Worm (Caenorhabditis elegans) whole organism, mixed stage, embryonic: ENCODE results near the gene try-11.
A peak's percentile ranks its signal among the peaks of the same experiment; 100 is the strongest.
"Not testable (repeated sequence)": the region's sequence is repeated elsewhere in the genome, so short reads cannot be mapped to it uniquely, and the experiment has no call there.

ENCODE experiments used
- M03D4.4 ChIP-seq: sonication (generic microtip); optimal IDR thresholded peaks from 2 replicates; lab custom pipeline; 2017; ENCODE audit warnings: mild to moderate bottlenecking, missing genetic modification characterization, missing compliant biosample characterization
- bed-3 ChIP-seq: fragments of 200-800 bp; sonication (Bioruptor generic); optimal IDR thresholded peaks from 3 replicates; lab custom pipeline; 2018; ENCODE audit warnings: mild to moderate bottlenecking, missing genetic modification characterization, moderate library complexity, missing compliant biosample characterization
- blmp-1 ChIP-seq: fragments of 150-350 bp; optimal IDR thresholded peaks from 2 replicates; lab custom pipeline; 2014; ENCODE audit warnings: missing biosample characterization, missing genetic modification characterization
- ceh-39 ChIP-seq: fragments of 150-350 bp; optimal IDR thresholded peaks from 2 replicates; lab custom pipeline; 2014; ENCODE audit warnings: missing biosample characterization, missing genetic modification characterization
- ceh-43 ChIP-seq: fragments of 200-800 bp; sonication (Bioruptor generic); optimal IDR thresholded peaks from 2 replicates; lab custom pipeline; 2018; ENCODE audit warnings: mild to moderate bottlenecking, missing genetic modification characterization, moderate library complexity, missing compliant biosample characterization
- ceh-83 ChIP-seq: fragments of 200-800 bp; sonication (Bioruptor generic); optimal IDR thresholded peaks from 2 replicates; lab custom pipeline; 2018; ENCODE audit warnings: mild to moderate bottlenecking, missing genetic modification characterization, missing compliant biosample characterization
- ces-1 ChIP-seq: fragments of 150-350 bp; optimal IDR thresholded peaks from 2 replicates; lab custom pipeline; 2014; ENCODE audit warnings: missing biosample characterization, missing genetic modification reagents, missing genetic modification characterization
- cnd-1 ChIP-seq: fragments of 200-800 bp; sonication (Bioruptor generic); optimal IDR thresholded peaks from 2 replicates; lab custom pipeline; 2018; ENCODE audit warnings: mild to moderate bottlenecking, missing genetic modification characterization, missing compliant biosample characterization
- drap-1 ChIP-seq: fragments of 200-800 bp; sonication (Bioruptor generic); optimal IDR thresholded peaks from 3 replicates; lab custom pipeline; 2018; ENCODE audit warnings: mild to moderate bottlenecking, missing genetic modification characterization, missing compliant biosample characterization
- elt-1 ChIP-seq: sonication (generic microtip); optimal IDR thresholded peaks from 2 replicates; lab custom pipeline; 2017; ENCODE audit warnings: missing genetic modification characterization, mild to moderate bottlenecking, missing compliant biosample characterization, antibody characterized with exemption, moderate library complexity, borderline replicate concordance; ENCODE audit not compliant: insufficient read depth
- elt-3 ChIP-seq: fragments of 150-350 bp; optimal IDR thresholded peaks from 2 replicates; lab custom pipeline; 2014; ENCODE audit warnings: missing biosample characterization, missing genetic modification characterization
- flh-1 ChIP-seq: fragments of 200-800 bp; sonication (Bioruptor generic); optimal IDR thresholded peaks from 2 replicates; lab custom pipeline; 2018; ENCODE audit warnings: mild to moderate bottlenecking, missing genetic modification characterization, moderate library complexity, missing compliant biosample characterization
- ham-2 ChIP-seq: fragments of 200-800 bp; sonication (Bioruptor generic); optimal IDR thresholded peaks from 2 replicates; lab custom pipeline; 2018; ENCODE audit warnings: mild to moderate bottlenecking, missing genetic modification characterization, missing compliant biosample characterization
- hlh-1 ChIP-seq: fragments of 150-350 bp; optimal IDR thresholded peaks from 2 replicates; lab custom pipeline; 2014; ENCODE audit warnings: missing biosample characterization, missing genetic modification reagents, missing genetic modification characterization
- lin-13 ChIP-seq: fragments of 150-350 bp; optimal IDR thresholded peaks from 2 replicates; lab custom pipeline; 2014; ENCODE audit warnings: missing biosample characterization, missing genetic modification characterization
- lin-32 ChIP-seq: fragments of 200-800 bp; sonication (Bioruptor generic); optimal IDR thresholded peaks from 2 replicates; lab custom pipeline; 2018; ENCODE audit warnings: mild to moderate bottlenecking, missing genetic modification characterization, missing compliant biosample characterization
- lsy-2 ChIP-seq: fragments of 150-350 bp; optimal IDR thresholded peaks from 2 replicates; lab custom pipeline; 2014; ENCODE audit warnings: missing biosample characterization, missing genetic modification characterization
- mab-5 ChIP-seq: fragments of 150-350 bp; optimal IDR thresholded peaks from 2 replicates; lab custom pipeline; 2014; ENCODE audit warnings: missing biosample characterization, missing genetic modification characterization
- mep-1 ChIP-seq: fragments of 150-350 bp; optimal IDR thresholded peaks from 2 replicates; lab custom pipeline; 2017; ENCODE audit warnings: missing biosample characterization, missing genetic modification reagents, missing genetic modification characterization, inconsistent platforms
- mls-2 ChIP-seq: sonication (generic microtip); optimal IDR thresholded peaks from 2 replicates; lab custom pipeline; 2016; ENCODE audit warnings: mild to moderate bottlenecking, missing genetic modification characterization, moderate library complexity, missing compliant biosample characterization
- nhr-12 ChIP-seq: fragments of 150-350 bp; optimal IDR thresholded peaks from 2 replicates; lab custom pipeline; 2014; ENCODE audit warnings: missing biosample characterization, missing genetic modification characterization
- nhr-2 ChIP-seq: fragments of 150-350 bp; optimal IDR thresholded peaks from 2 replicates; lab custom pipeline; 2014; ENCODE audit warnings: missing biosample characterization, missing genetic modification characterization
- nhr-237 ChIP-seq: fragments of 150-350 bp; optimal IDR thresholded peaks from 2 replicates; lab custom pipeline; 2014; ENCODE audit warnings: missing biosample characterization, missing genetic modification characterization
- nhr-76 ChIP-seq: sonication (generic microtip); optimal IDR thresholded peaks from 2 replicates; lab custom pipeline; 2017; ENCODE audit warnings: missing biosample characterization, missing genetic modification characterization
- snpc-4 ChIP-seq: fragments of 150-350 bp; optimal IDR thresholded peaks from 2 replicates; lab custom pipeline; 2014; ENCODE audit warnings: missing biosample characterization, missing genetic modification characterization
- sptf-1 ChIP-seq: sonication (generic microtip); optimal IDR thresholded peaks from 2 replicates; lab custom pipeline; 2017; ENCODE audit warnings: mild to moderate bottlenecking, missing genetic modification characterization, moderate library complexity, missing compliant biosample characterization
- tbx-8 ChIP-seq: fragments of 200-800 bp; sonication (Bioruptor generic); optimal IDR thresholded peaks from 2 replicates; lab custom pipeline; 2018; ENCODE audit warnings: mild to moderate bottlenecking, missing genetic modification characterization, moderate library complexity, missing compliant biosample characterization
- unc-120 ChIP-seq: sonication (generic microtip); optimal IDR thresholded peaks from 2 replicates; lab custom pipeline; 2017; ENCODE audit warnings: missing genetic modification characterization, missing compliant biosample characterization; ENCODE audit not compliant: poor library complexity, severe bottlenecking
- unc-39 ChIP-seq: fragments of 150-350 bp; optimal IDR thresholded peaks from 2 replicates; lab custom pipeline; 2014; ENCODE audit warnings: missing biosample characterization, missing genetic modification characterization
- unc-62 ChIP-seq: fragments of 150-350 bp; optimal IDR thresholded peaks from 2 replicates; lab custom pipeline; 2014; ENCODE audit warnings: missing biosample characterization, missing genetic modification reagents, missing genetic modification characterization
- zip-8 ChIP-seq: fragments of 150-350 bp; optimal IDR thresholded peaks from 2 replicates; lab custom pipeline; 2014; ENCODE audit warnings: missing biosample characterization, missing genetic modification characterization

The try-11 gene

ce11 chrV:7444331-7444730 lies 7.2 kb upstream of the try-11 start, which contains the start of gene nhr-141:
nhr-141 (plus strand) TSS chrV:7444661.
- not testable (repeated sequence) for TF ChIP-seq elt-1, mls-2, hlh-1 (tag; lab: Kevin White, UChicago)

ce11 chrV:7446965-7447364 lies 4.6 kb upstream of the try-11 start, which contains the start of gene F25E5.5:
F25E5.5 (plus strand) TSS chrV:7447265.
- TF ChIP-seq nhr-237 (tag; lab: Kevin White, UChicago) (no peak), blmp-1 (tag; lab: Kevin White, UChicago) (no peak)

- TF ChIP-seq ces-1 (GFP tag; lab: Kevin White, UChicago) (no peak), bed-3 (GFP tag; lab: Kevin White, UChicago) (no peak), unc-120 (tag; lab: Kevin White, UChicago) (no peak)
These were observed 2.2 kb upstream of the try-11 start, which contains the start of gene try-12 for ce11 chrV:7449303-7449827. try-12 (plus strand) TSS chrV:7449353.

- TF ChIP-seq nhr-76 (tag; lab: Kevin White, UChicago) (no peak), ceh-83 (GFP tag; lab: Kevin White, UChicago) (no peak), mab-5 (no peak), zip-8 (no peak)
These were observed 2.7 kb downstream of the try-11 start, which contains the start of gene try-8 for ce11 chrV:7454236-7454635. try-8 (minus strand) TSS chrV:7454336.

- TF ChIP-seq ceh-83 (GFP tag; lab: Kevin White, UChicago) (no peak), nhr-12 (tag; lab: Kevin White, UChicago) (no peak), unc-120 (tag; lab: Kevin White, UChicago) (no peak), ceh-43 (GFP tag; lab: Kevin White, UChicago) (no peak), bed-3 (GFP tag; lab: Kevin White, UChicago) (no peak), ces-1 (GFP tag; lab: Kevin White, UChicago) (no peak), mep-1 (tag; lab: Kevin White, UChicago) (no peak)
- TF ChIP-seq, all 35 proteins: peak for 0
These were observed 3.5 kb downstream of the try-11 start, which contains the start of gene F25E5.2 for ce11 chrV:7455008-7455407. F25E5.2 (plus strand) TSS chrV:7455308.

ce11 chrV:7460898-7461297 lies 9.4 kb downstream of the try-11 start, which contains the start of gene srh-92:
srh-92 (minus strand) TSS chrV:7460998.
- TF ChIP-seq unc-120 (tag; lab: Kevin White, UChicago) (no peak), M03D4.4 (no peak), elt-1 (tag; lab: Kevin White, UChicago) (no peak), ceh-43 (GFP tag; lab: Kevin White, UChicago) (no peak), ceh-83 (GFP tag; lab: Kevin White, UChicago) (no peak), lsy-2 (tag; lab: Kevin White, UChicago) (no peak), elt-3 (tag; lab: Kevin White, UChicago) (no peak), ceh-39 (tag; lab: Kevin White, UChicago) (no peak)

ce11 chrV:7464696-7465095 lies 13.2 kb downstream of the try-11 start, which contains the start of gene srh-89:
srh-89 (minus strand) TSS chrV:7464796.
- TF ChIP-seq elt-1 (tag; lab: Kevin White, UChicago): no peak
- no peak for TF ChIP-seq ceh-83 (GFP tag; lab: Kevin White, UChicago)
- TF ChIP-seq elt-3 (tag; lab: Kevin White, UChicago): no peak

ce11 chrV:7465509-7465908 lies 14.0 kb downstream of the try-11 start, which contains the start of gene F25E5.1:
F25E5.1 (plus strand) TSS chrV:7465884.
- TF ChIP-seq elt-1 (tag; lab: Kevin White, UChicago) (no peak), ces-1 (GFP tag; lab: Kevin White, UChicago) (no peak), blmp-1 (tag; lab: Kevin White, UChicago) (no peak), unc-62 (GFP tag; lab: Kevin White, UChicago) (no peak), ceh-39 (tag; lab: Kevin White, UChicago) (no peak), snpc-4 (tag; lab: Kevin White, UChicago) (no peak), drap-1 (GFP tag; lab: Kevin White, UChicago) (no peak), cnd-1 (tag; lab: Kevin White, UChicago) (no peak), elt-3 (tag; lab: Kevin White, UChicago) (no peak), lin-13 (peak; percentile 54), unc-120 (tag; lab: Kevin White, UChicago) (peak; percentile 98), mls-2 (tag; lab: Kevin White, UChicago) (no peak), lin-32 (GFP tag; lab: Kevin White, UChicago) (no peak), nhr-2 (no peak), ceh-43 (GFP tag; lab: Kevin White, UChicago) (no peak), sptf-1 (tag; lab: Kevin White, UChicago) (peak; percentile 45), ham-2 (GFP tag; lab: Kevin White, UChicago) (no peak), hlh-1 (tag; lab: Kevin White, UChicago) (no peak), unc-39 (tag; lab: Kevin White, UChicago) (no peak), nhr-76 (tag; lab: Kevin White, UChicago) (no peak), tbx-8 (GFP tag; lab: Kevin White, UChicago) (no peak), lsy-2 (tag; lab: Kevin White, UChicago) (peak; percentile 58), flh-1 (GFP tag; lab: Kevin White, UChicago) (no peak), ceh-83 (GFP tag; lab: Kevin White, UChicago) (no peak), mab-5 (no peak)
